Worm (Caenorhabditis elegans) whole organism, L1 larva: Measurements from ENCODE around the gene C03G6.6.

ENCODE experiments used
- lin-39 ChIP-seq: fragments of 150-350 bp; optimal IDR thresholded peaks from 2 replicates; lab custom pipeline; 2014; ENCODE audit warnings: missing biosample characterization, missing genetic modification reagents, missing genetic modification characterization
- nhr-11 ChIP-seq: fragments of 150-350 bp; optimal IDR thresholded peaks from 2 replicates; lab custom pipeline; 2014; ENCODE audit warnings: missing biosample characterization, missing genetic modification characterization
- nhr-76 ChIP-seq: sonication (generic microtip); optimal IDR thresholded peaks from 2 replicates; lab custom pipeline; 2017; ENCODE audit warnings: missing biosample characterization, missing genetic modification characterization
- nhr-85 ChIP-seq: sonication (generic microtip); peaks from one replicate; lab custom pipeline; 2016; ENCODE audit warnings: missing genetic modification characterization, inconsistent platforms, missing compliant biosample characterization
- pqm-1 ChIP-seq: sonication (generic microtip); optimal IDR thresholded peaks from 3 replicates; lab custom pipeline; 2017; ENCODE audit warnings: missing biosample characterization, missing genetic modification characterization
- skn-1 ChIP-seq: fragments of 150-350 bp; optimal IDR thresholded peaks from 2 replicates; lab custom pipeline; 2014; ENCODE audit warnings: missing biosample characterization, missing genetic modification characterization

DNA sequence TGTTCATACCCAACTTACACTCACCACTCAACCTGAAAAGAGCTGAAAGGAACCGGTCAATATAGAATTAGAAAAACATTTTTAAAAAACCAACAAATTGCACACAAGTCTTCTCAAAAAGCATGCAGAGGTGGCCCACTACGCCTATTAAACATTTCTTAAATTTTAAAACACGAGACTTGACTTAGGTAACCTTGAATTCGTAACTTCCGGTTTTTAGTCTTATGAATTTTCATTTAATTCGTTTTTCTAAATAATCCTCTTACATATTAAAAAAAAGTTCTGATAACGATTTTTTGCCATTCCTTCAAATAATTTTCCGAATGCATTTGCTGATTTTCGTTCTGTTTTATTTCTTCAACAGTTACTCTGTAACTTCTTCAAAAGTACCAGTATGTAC is 29.1 kb upstream of the C03G6.6 start, which contains the start of gene clec-7:
- TF ChIP-seq pqm-1 (tag; lab: Kevin White, UChicago) (no peak), nhr-85 (no peak), skn-1 (tag; lab: Kevin White, UChicago) (no peak), lin-39 (tag; lab: Kevin White, UChicago) (no peak), nhr-76 (tag; lab: Kevin White, UChicago) (no peak), nhr-11 (tag; lab: Kevin White, UChicago) (no peak)
